Fruit fly (Drosophila melanogaster) ovary, adult (tissue): ENCODE measurements around the gene Cdk1.

ENCODE experiments used
- CG17801 ChIP-seq: fragments of 200-800 bp; optimal IDR thresholded peaks from 2 replicates; lab custom pipeline; 2019; ENCODE audit warnings: missing biosample characterization, mild to moderate bottlenecking, missing genetic modification characterization, moderate library complexity; ENCODE audit not compliant: partially characterized antibody

Gene Cdk1

DNA sequence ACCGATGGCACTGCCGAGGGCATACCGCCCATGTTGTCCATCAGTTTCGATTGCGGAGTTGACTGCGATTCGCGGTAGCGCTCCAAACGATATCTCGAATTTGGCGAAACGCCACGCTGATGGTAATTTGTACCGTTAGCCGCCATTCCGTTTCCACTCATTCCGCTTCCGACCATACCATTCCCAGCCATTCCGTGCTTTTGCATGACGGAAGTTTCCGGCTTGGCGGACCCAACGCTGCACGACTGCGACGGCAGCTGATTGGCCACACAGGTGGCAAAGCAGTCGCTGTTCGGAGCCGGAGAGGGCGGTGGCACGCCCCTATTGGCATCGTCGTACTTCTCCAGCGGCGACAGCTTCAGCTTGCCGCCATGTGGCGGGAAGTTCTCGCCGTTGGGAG lies 13.8 kb downstream of the Cdk1 start:
- no peak for TF ChIP-seq CG17801 (GFP tag; lab: Kevin White, UChicago)

dm6 chr2L:10366525-10366924 lies 19.5 kb downstream of the Cdk1 start, which contains the start of gene CG5056:
TSS of gene CG5056 (plus strand) at chr2L:10366692.
- TF ChIP-seq CG17801 (GFP tag; lab: Kevin White, UChicago) = peak; percentile 67

- no peak for TF ChIP-seq CG17801 (GFP tag; lab: Kevin White, UChicago)
Measured at dm6 chr2L:10364229-10364628, 21.8 kb downstream of the Cdk1 start, which contains the start of gene lft. TSS of gene lft (plus strand) at chr2L:10364471.

- TF ChIP-seq CG17801 (GFP tag; lab: Kevin White, UChicago) = no peak
Measured at dm6 chr2L:10362408-10363067, 23.5 kb downstream of the Cdk1 start, which contains the start of the genes Cand1 and pim. TSS of gene Cand1 (minus strand) at chr2L:10362707. TSS of gene pim (plus strand) at chr2L:10362989.

DNA sequence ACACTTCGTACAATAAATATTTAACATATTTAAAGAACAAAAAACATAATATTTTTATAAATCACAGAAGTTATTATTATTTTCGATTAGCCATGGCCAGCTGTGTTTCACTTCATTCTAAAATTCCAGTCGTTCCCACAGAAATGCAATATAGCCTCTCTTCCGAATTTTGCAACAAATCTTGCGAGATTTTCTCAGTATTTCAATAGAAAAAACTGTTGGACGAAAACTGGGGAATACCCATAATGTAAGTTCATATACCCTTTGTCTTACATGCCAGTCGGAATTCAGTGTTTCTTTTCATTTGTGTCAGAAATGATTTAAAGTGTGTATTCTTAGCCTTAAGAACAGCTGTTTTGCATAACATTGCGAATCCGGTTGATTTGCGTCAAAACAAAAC lies 29.6 kb downstream of the Cdk1 start, which contains the start of the genes CtsL4 and ClpP:
Gene CtsL4 (minus strand): TSS at position 90 of the 400 bp plus-strand sequence.
Gene ClpP (plus strand): TSS at position 288 of the 400 bp plus-strand sequence.
- no peak for TF ChIP-seq CG17801 (GFP tag; lab: Kevin White, UChicago)

- no peak for TF ChIP-seq CG17801 (GFP tag; lab: Kevin White, UChicago)
Measured at dm6 chr2L:10353871-10354270, 32.2 kb downstream of the Cdk1 start, which contains the start of gene CG34367. TSS of gene CG34367 (minus strand) at chr2L:10353905.

DNA sequence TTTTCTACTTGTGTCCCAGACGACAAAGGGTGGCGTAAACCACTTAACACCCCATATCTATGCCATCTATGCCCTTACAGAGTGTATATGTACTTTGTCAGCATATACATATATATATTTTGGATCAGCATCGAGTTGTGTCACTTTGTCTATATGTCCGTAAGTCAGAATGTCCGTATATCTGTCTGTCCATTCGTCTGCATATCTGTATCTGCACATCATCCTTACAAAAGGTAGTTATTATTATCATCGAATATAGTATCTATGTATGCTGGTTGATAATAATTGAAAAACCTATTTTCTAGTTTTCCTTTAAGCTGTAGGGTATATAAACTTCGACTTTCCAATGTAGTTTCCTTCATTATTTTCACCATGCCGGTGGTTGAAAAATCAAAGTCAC lies 34.9 kb downstream of the Cdk1 start:
- TF ChIP-seq CG17801 (GFP tag; lab: Kevin White, UChicago) = no peak

DNA sequence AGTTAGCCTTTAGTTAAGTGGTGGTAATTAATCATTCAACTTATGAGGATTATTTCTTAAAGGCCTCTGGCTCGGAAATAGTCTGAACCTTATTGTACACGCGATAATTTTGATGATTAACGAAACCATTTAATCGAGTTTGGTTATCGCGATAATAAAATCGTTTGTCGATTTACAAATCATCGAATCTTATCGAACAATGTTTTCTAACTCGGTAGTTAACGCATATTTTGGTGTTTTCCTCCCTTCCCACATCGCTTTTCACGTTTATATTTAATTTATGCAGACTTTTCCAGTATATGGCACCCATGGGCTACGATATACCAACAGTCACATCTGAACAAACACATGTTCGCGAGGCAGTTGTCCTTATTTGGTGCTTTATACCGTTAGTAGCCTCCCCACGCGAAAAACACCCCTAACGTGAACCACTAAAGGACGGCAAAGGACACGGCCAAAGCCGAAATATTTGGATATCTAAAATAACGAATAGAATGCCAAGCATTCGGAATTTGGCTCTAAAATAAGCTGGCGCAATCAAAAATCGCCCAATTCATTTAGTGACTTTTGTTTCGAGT lies 41.9 kb downstream of the Cdk1 start, which contains the start of gene Frmd5:
Gene Frmd5 (plus strand): TSS at position 414 of the 578 bp plus-strand sequence.
- no peak for TF ChIP-seq CG17801 (GFP tag; lab: Kevin White, UChicago)

DNA sequence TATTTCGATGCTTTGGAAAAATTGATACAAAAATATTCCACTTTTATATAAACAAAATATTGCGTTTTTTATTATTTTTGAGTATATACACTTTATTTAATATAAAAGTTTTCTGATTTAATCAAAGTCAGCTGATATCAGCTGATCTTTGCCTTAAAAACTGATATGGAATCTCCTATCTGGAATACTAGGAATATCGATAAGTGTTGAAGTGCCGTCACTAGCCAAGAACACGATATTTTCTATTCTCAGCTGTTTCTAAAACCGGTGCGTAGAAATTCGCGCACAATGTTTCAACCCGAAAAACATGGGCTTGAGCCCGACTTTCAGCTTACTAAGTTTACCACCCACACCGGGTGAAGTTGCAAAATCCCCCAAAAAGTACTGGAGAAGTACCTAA lies 43.6 kb downstream of the Cdk1 start, which contains the start of gene Sps2:
Gene Sps2 (plus strand): TSS at position 124 of the 400 bp plus-strand sequence.
- peak; percentile 33 for TF ChIP-seq CG17801 (GFP tag; lab: Kevin White, UChicago)

DNA sequence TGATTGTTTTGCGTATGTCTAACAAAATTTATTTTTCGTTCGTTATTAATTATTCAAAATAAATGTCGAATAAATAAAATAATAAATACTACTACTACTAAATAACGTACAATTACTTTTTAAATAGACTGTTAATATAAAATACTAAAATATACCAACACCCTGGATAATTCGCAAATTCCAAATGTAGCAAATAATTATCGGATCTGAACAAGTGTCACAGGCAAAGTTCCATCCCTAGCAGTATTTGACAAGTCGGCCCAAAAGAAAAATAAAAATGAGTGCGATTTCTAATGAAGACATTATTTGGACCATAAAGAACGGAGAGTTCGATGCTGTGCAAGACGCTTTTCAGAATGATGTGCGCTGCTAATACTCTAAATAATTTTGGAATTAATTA lies 44.7 kb downstream of the Cdk1 start, which contains the start of gene CG31715:
Gene CG31715 (plus strand): TSS at position 212 of the 400 bp plus-strand sequence.
- TF ChIP-seq CG17801 (GFP tag; lab: Kevin White, UChicago) = peak; percentile 33

DNA sequence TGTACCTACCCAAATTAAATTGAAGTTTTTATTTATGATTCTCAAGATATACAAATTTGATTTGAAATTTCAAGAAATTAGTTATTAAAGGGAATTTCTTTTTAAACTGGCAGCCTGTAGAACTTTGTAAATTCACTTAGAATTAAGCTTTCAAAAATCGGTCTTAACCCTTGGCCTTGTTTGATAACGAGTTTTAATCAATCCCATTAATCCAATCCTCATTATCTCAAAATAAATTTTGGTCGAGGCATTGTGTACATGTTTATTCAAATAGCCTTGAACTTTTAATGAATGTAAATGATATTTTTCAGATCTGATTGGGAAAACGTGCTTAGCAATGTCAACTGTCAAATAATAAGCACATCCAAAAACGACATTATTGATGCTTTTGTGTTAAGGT lies 46.2 kb downstream of the Cdk1 start:
- TF ChIP-seq CG17801 (GFP tag; lab: Kevin White, UChicago) = no peak

DNA sequence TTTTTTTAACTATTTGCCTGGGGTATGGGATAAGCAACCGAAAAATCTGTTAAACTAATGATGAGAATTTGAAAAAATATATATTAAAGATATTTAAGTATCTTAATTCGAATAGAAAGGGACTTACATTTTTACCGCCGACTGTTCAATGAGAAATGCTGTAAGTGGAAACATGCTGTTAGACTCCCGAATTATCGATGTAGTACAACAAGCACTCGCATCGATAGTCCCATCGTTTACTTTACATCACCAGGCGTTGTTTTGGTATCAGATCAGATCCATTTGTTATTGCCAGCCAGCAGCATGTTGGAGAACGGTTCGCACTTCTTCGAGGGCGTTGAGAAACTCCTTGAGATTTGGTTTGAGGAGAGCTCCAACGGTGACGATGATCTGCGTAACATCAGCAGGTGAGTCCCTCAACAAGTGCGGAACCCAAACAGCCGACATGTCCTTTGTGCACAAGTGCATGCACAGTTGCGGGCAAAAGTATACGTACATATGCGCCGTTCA lies 46.8 kb downstream of the Cdk1 start, which contains the start of gene SamDC:
Gene SamDC (plus strand): TSS at position 246 of the 510 bp plus-strand sequence.
- peak; percentile 54 for TF ChIP-seq CG17801 (GFP tag; lab: Kevin White, UChicago)

DNA sequence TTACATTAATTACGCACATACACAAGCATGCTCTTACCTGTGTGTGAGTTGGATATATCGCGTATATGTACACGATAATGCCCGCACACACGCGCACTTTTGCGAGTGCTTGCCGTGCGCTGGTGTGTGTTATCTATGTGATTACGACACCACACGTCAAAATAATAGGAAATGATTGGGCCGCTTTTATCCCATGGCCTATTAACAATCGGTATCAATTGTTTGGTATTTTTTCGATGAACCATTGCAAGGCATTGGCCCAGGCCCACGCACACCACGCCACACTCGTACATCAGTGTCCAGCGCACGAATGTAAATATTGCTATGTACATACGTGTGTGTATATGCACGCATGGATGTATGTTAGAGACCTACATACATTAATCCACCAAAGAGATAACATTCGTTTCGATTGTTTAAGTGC lies 51.2 kb downstream of the Cdk1 start:
- TF ChIP-seq CG17801 (GFP tag; lab: Kevin White, UChicago) = peak; percentile 46
